Fruit fly (Drosophila melanogaster) whole organism, prepupa: Measurements from ENCODE around the gene CG31633.
A peak's percentile ranks its signal among the peaks of the same experiment; 100 is the strongest.

ENCODE experiments used
- Blimp-1 ChIP-seq: fragments of 200-800 bp; sonication (Bioruptor generic); optimal IDR thresholded peaks from 3 replicates; lab custom pipeline; 2017; ENCODE audit warnings: missing biosample characterization, missing genetic modification characterization, mild to moderate bottlenecking, moderate library complexity, missing genetic modification reagents
- CG10631 ChIP-seq: fragments of 200-800 bp; sonication (Bioruptor generic); optimal IDR thresholded peaks from 2 replicates; lab custom pipeline; 2016; ENCODE audit warnings: missing biosample characterization, missing genetic modification characterization
- CG11762 ChIP-seq: fragments of 200-800 bp; sonication (Bioruptor generic); optimal IDR thresholded peaks from 3 replicates; lab custom pipeline; 2016; ENCODE audit warnings: missing biosample characterization, missing genetic modification characterization; ENCODE audit not compliant: insufficient read depth
- CG1621 ChIP-seq: fragments of 200-800 bp; sonication (Bioruptor generic); optimal IDR thresholded peaks from 3 replicates; lab custom pipeline; 2018; ENCODE audit warnings: missing biosample characterization, mild to moderate bottlenecking, missing genetic modification characterization
- CG4318 ChIP-seq: fragments of 200-800 bp; sonication (Bioruptor generic); optimal IDR thresholded peaks from 3 replicates; lab custom pipeline; 2017; ENCODE audit warnings: missing biosample characterization, mild to moderate bottlenecking, missing genetic modification characterization
- CG6808 ChIP-seq: fragments of 200-800 bp; sonication (Bioruptor generic); optimal IDR thresholded peaks from 3 replicates; lab custom pipeline; 2017; ENCODE audit warnings: missing biosample characterization, missing genetic modification characterization, mild to moderate bottlenecking, moderate library complexity, missing genetic modification reagents
- Ets21C ChIP-seq: fragments of 200-800 bp; sonication (Bioruptor generic); optimal IDR thresholded peaks from 3 replicates; lab custom pipeline; 2016; ENCODE audit warnings: missing biosample characterization, missing genetic modification characterization
- Ets96B ChIP-seq: fragments of 200-800 bp; optimal IDR thresholded peaks from 2 replicates; lab custom pipeline; 2019; ENCODE audit warnings: missing biosample characterization, mild to moderate bottlenecking, missing genetic modification characterization, moderate library complexity
- Hr38 ChIP-seq: sonication (Bioruptor generic); optimal IDR thresholded peaks from 2 replicates; lab custom pipeline; 2016; ENCODE audit warnings: missing biosample characterization, missing genetic modification characterization
- Lpt ChIP-seq: fragments of 200-800 bp; sonication (Bioruptor generic); optimal IDR thresholded peaks from 3 replicates; lab custom pipeline; 2016; ENCODE audit warnings: missing biosample characterization, missing genetic modification characterization
- Met ChIP-seq: fragments of 200-800 bp; sonication (Bioruptor generic); optimal IDR thresholded peaks from 3 replicates; lab custom pipeline; 2016; ENCODE audit warnings: missing biosample characterization, missing genetic modification characterization
- OdsH ChIP-seq: fragments of 200-800 bp; sonication (Bioruptor generic); optimal IDR thresholded peaks from 3 replicates; lab custom pipeline; 2016; ENCODE audit warnings: missing biosample characterization, missing genetic modification characterization
- Sox102F ChIP-seq: fragments of 200-800 bp; sonication (Bioruptor generic); optimal IDR thresholded peaks from 2 replicates; lab custom pipeline; 2016; ENCODE audit warnings: missing biosample characterization, mild to moderate bottlenecking, missing genetic modification characterization
- Sox14 ChIP-seq: fragments of 200-800 bp; sonication (Bioruptor generic); optimal IDR thresholded peaks from 3 replicates; lab custom pipeline; 2016; ENCODE audit warnings: missing biosample characterization, missing genetic modification characterization
- Sox15 ChIP-seq: fragments of 200-800 bp; sonication (Bioruptor generic); optimal IDR thresholded peaks from 3 replicates; lab custom pipeline; 2016; ENCODE audit warnings: missing biosample characterization, missing genetic modification characterization
- achi ChIP-seq: fragments of 200-800 bp; sonication (Bioruptor generic); optimal IDR thresholded peaks from 3 replicates; lab custom pipeline; 2016; ENCODE audit warnings: missing biosample characterization, missing genetic modification characterization
- acj6 ChIP-seq: fragments of 200-800 bp; sonication (Bioruptor generic); optimal IDR thresholded peaks from 3 replicates; lab custom pipeline; 2016; ENCODE audit warnings: missing biosample characterization, missing genetic modification characterization
- cyc ChIP-seq: fragments of 200-800 bp; sonication (Bioruptor generic); optimal IDR thresholded peaks from 3 replicates; lab custom pipeline; 2016; ENCODE audit warnings: missing biosample characterization, missing genetic modification characterization
- esn ChIP-seq: fragments of 200-800 bp; sonication (Bioruptor generic); optimal IDR thresholded peaks from 2 replicates; lab custom pipeline; 2016; ENCODE audit warnings: missing biosample characterization, mild to moderate bottlenecking, missing genetic modification characterization, moderate library complexity
- lz ChIP-seq: fragments of 200-800 bp; sonication (Bioruptor generic); optimal IDR thresholded peaks from 3 replicates; lab custom pipeline; 2016; ENCODE audit warnings: missing biosample characterization, missing genetic modification characterization
- net ChIP-seq: fragments of 200-800 bp; sonication (Bioruptor generic); optimal IDR thresholded peaks from 3 replicates; lab custom pipeline; 2016; ENCODE audit warnings: missing biosample characterization, missing genetic modification characterization
- salr ChIP-seq, 2 experiments: fragments of 200-800 bp; sonication (Bioruptor generic); optimal IDR thresholded peaks; 3 replicates each; lab custom pipeline; 2016 to 2018; ENCODE audit warnings: missing biosample characterization in 2 of 2, missing genetic modification characterization in 2 of 2, mild to moderate bottlenecking in 1 of 2
- spab ChIP-seq: fragments of 200-800 bp; sonication (Bioruptor generic); optimal IDR thresholded peaks from 2 replicates; lab custom pipeline; 2017; ENCODE audit warnings: missing biosample characterization, mild to moderate bottlenecking, missing genetic modification characterization, missing genetic modification reagents
- svp ChIP-seq: fragments of 200-800 bp; sonication (Bioruptor generic); peaks from one replicate; lab custom pipeline; 2016; ENCODE audit warnings: missing biosample characterization, missing genetic modification characterization

The CG31633 gene

dm6 chr2L:6610683-6611373, 45.3 kb downstream of the CG31633 start, which contains the start of gene CG11050 (continued):
- no peak for TF ChIP-seq Blimp-1 (GFP tag; lab: Kevin White, UChicago)
- peak; percentile 48 for TF ChIP-seq Ets96B (tag; lab: Kevin White, UChicago)
- no peak for TF ChIP-seq salr (GFP tag; optimal IDR thresholded peaks at IDR 0.05; lab: Kevin White, UChicago)
- TF ChIP-seq lz (GFP tag; lab: Kevin White, UChicago): peak; percentile 64
- peak; percentile 51 for TF ChIP-seq CG11762 (GFP tag; lab: Kevin White, UChicago)
- peak; percentile 65 for TF ChIP-seq acj6 (GFP tag; lab: Kevin White, UChicago)
- TF ChIP-seq spab (GFP tag; lab: Kevin White, UChicago): no peak
- TF ChIP-seq Ets21C: peak; percentile 59
- TF ChIP-seq CG4318 (GFP tag; lab: Kevin White, UChicago): peak; percentile 16
- peak; percentile 80 for TF ChIP-seq net
- peak; percentile 71 for TF ChIP-seq Met (GFP tag; lab: Kevin White, UChicago)
- peak; percentile 69 for TF ChIP-seq esn (GFP tag; lab: Kevin White, UChicago)
- peak; percentile 63 for TF ChIP-seq CG1621 (tag; lab: Kevin White, UChicago)
- TF ChIP-seq OdsH (GFP tag; lab: Kevin White, UChicago): peak; percentile 72
- TF ChIP-seq cyc (GFP tag; lab: Kevin White, UChicago): peak; percentile 70
- TF ChIP-seq Lpt (GFP tag; lab: Kevin White, UChicago): peak; percentile 68
- TF ChIP-seq Hr38 (GFP tag; lab: Kevin White, UChicago): no peak
- peak; percentile 41 for TF ChIP-seq Sox15
- TF ChIP-seq CG10631 (GFP tag; lab: Kevin White, UChicago): peak; percentile 29
- peak; percentile 50 for TF ChIP-seq Sox102F
- TF ChIP-seq CG6808 (GFP tag; lab: Kevin White, UChicago): no peak
- peak; percentile 55 for TF ChIP-seq achi (GFP tag; lab: Kevin White, UChicago)
- peak; percentile 81 for TF ChIP-seq svp
- peak; percentile 74 for TF ChIP-seq Sox14
